Fruit fly (Drosophila melanogaster) whole organism, wandering third instar larva: ENCODE results near the gene CG14610.

ENCODE experiments used
- CrebA ChIP-seq: fragments of 200-800 bp; sonication (Bioruptor generic); optimal IDR thresholded peaks from 2 replicates; lab custom pipeline; 2016; ENCODE audit warnings: missing biosample characterization, mild to moderate bottlenecking, missing genetic modification characterization, borderline replicate concordance
- HLH106 ChIP-seq: fragments of 200-800 bp; optimal IDR thresholded peaks from 3 replicates; lab custom pipeline; 2019; ENCODE audit warnings: missing biosample characterization, mild to moderate bottlenecking, missing genetic modification characterization, moderate library complexity
- Hr78 ChIP-seq: fragments of >200 bp; optimal IDR thresholded peaks from 2 replicates; lab custom pipeline; 2017; ENCODE audit warnings: missing biosample characterization, missing genetic modification characterization
- Mio ChIP-seq: sonication (Bioruptor generic); optimal IDR thresholded peaks from 2 replicates; lab custom pipeline; 2016; ENCODE audit warnings: missing biosample characterization, missing genetic modification characterization
- Myc ChIP-seq: fragments of >200 bp; optimal IDR thresholded peaks from 2 replicates; lab custom pipeline; 2017
- N ChIP-seq: fragments of >200 bp; optimal IDR thresholded peaks from 2 replicates; lab custom pipeline; 2018; ENCODE audit warnings: missing biosample characterization, missing external identifiers, missing genetic modification characterization
- foxo ChIP-seq, 2 experiments: fragments of 200-800 bp; sonication (Bioruptor generic); optimal IDR thresholded peaks; 2 replicates in 1 of 2; 3 replicates in 1 of 2; lab custom pipeline; 2016 to 2017; ENCODE audit warnings: missing biosample characterization in 2 of 2, missing genetic modification characterization in 2 of 2
- h ChIP-seq: fragments of 200-800 bp; sonication (Bioruptor generic); optimal IDR thresholded peaks from 3 replicates; lab custom pipeline; 2016; ENCODE audit warnings: missing biosample characterization, mild to moderate bottlenecking, missing genetic modification characterization
- pan ChIP-seq: fragments of >200 bp; optimal IDR thresholded peaks from 2 replicates; lab custom pipeline; 2017
- psq ChIP-seq: fragments of 200-800 bp; sonication (Bioruptor generic); optimal IDR thresholded peaks from 3 replicates; lab custom pipeline; 2017; ENCODE audit warnings: missing biosample characterization, mild to moderate bottlenecking, missing genetic modification characterization, moderate library complexity
- rgr ChIP-seq: fragments of 200-800 bp; sonication (Bioruptor generic); optimal IDR thresholded peaks from 3 replicates; lab custom pipeline; 2016; ENCODE audit warnings: missing biosample characterization, mild to moderate bottlenecking, missing genetic modification characterization
- sv ChIP-seq: fragments of 200-800 bp; sonication (Bioruptor generic); optimal IDR thresholded peaks from 3 replicates; lab custom pipeline; 2016; ENCODE audit warnings: missing biosample characterization, missing genetic modification characterization
- usp ChIP-seq: fragments of >200 bp; optimal IDR thresholded peaks from 2 replicates; lab custom pipeline; 2017; ENCODE audit warnings: missing biosample characterization, missing genetic modification characterization
- woc ChIP-seq: sonication (Bioruptor generic); optimal IDR thresholded peaks from 2 replicates; lab custom pipeline; 2016; ENCODE audit warnings: missing biosample characterization, mild to moderate bottlenecking, missing genetic modification characterization

dm6 chr3R:7135881-7136280, 8.2 kb downstream of the CG14610 start, which contains the start of gene Fer1:
- no peak for TF ChIP-seq CrebA
- TF ChIP-seq pan (lab: Kevin White, UChicago), result no peak
- no peak for TF ChIP-seq Myc (lab: Kevin White, UChicago)
- no peak for TF ChIP-seq sv
- no peak for TF ChIP-seq usp (GFP tag; lab: Kevin White, UChicago)
- no peak for TF ChIP-seq foxo (GFP tag; optimal IDR thresholded peaks at IDR 0.05; lab: Kevin White, UChicago)
- TF ChIP-seq woc (GFP tag; lab: Kevin White, UChicago), result no peak
- TF ChIP-seq h (GFP tag; lab: Kevin White, UChicago), result no peak
- TF ChIP-seq psq (GFP tag; lab: Kevin White, UChicago), result no peak
- no peak for TF ChIP-seq N (GFP tag; lab: Kevin White, UChicago)
- TF ChIP-seq rgr, result no peak
- no peak for TF ChIP-seq Mio (GFP tag; lab: Kevin White, UChicago)
- TF ChIP-seq HLH106 (tag; lab: Kevin White, UChicago), result no peak
- no peak for TF ChIP-seq Hr78
